Fruit fly (Drosophila melanogaster) whole organism, prepupa: Measurements from ENCODE around the gene sinu.

Source experiments
- CG16779 ChIP-seq: fragments of 200-800 bp; sonication (Bioruptor generic); optimal IDR thresholded peaks from 3 replicates; lab custom pipeline; 2017; ENCODE audit warnings: missing biosample characterization, mild to moderate bottlenecking, missing genetic modification characterization
- Eip93F ChIP-seq: fragments of 200-800 bp; sonication (Bioruptor generic); optimal IDR thresholded peaks from 2 replicates; lab custom pipeline; 2016; ENCODE audit warnings: missing biosample characterization, mild to moderate bottlenecking, missing genetic modification characterization
- Smox ChIP-seq: fragments of 200-800 bp; sonication (Bioruptor generic); optimal IDR thresholded peaks from 3 replicates; lab custom pipeline; 2016; ENCODE audit warnings: missing biosample characterization, missing genetic modification characterization
- dac ChIP-seq: fragments of 200-800 bp; sonication (Bioruptor generic); optimal IDR thresholded peaks from 2 replicates; lab custom pipeline; 2017; ENCODE audit warnings: missing biosample characterization, mild to moderate bottlenecking, missing genetic modification characterization
- fd85E ChIP-seq: fragments of 200-800 bp; sonication (Bioruptor generic); optimal IDR thresholded peaks from 3 replicates; lab custom pipeline; 2016; ENCODE audit warnings: missing biosample characterization, missing genetic modification characterization
- net ChIP-seq: fragments of 200-800 bp; sonication (Bioruptor generic); optimal IDR thresholded peaks from 3 replicates; lab custom pipeline; 2016; ENCODE audit warnings: missing biosample characterization, missing genetic modification characterization

- no peak for TF ChIP-seq fd85E (GFP tag; lab: Kevin White, UChicago)
- TF ChIP-seq CG16779 (tag; lab: Kevin White, UChicago), result no peak
- TF ChIP-seq dac (GFP tag; lab: Kevin White, UChicago), result no peak
- TF ChIP-seq net, result no peak
- TF ChIP-seq Eip93F, result no peak
- TF ChIP-seq Smox, result no peak
Observed at dm6 chr3L:5569724-5570123, 8.3 kb upstream of the sinu start.
